Fruit fly (Drosophila melanogaster) whole organism, embryonic: ENCODE data around the gene CG17349.
A peak's percentile ranks its signal among the peaks of the same experiment; 100 is the strongest.

ENCODE experiments used
- Antp ChIP-seq: fragments of 200-800 bp; sonication (Bioruptor generic); optimal IDR thresholded peaks from 3 replicates; lab custom pipeline; 2016; ENCODE audit warnings: missing biosample characterization, missing genetic modification characterization
- Bdp1 ChIP-seq: fragments of 200-800 bp; sonication (Bioruptor generic); optimal IDR thresholded peaks from 3 replicates; lab custom pipeline; 2016; ENCODE audit warnings: missing biosample characterization, missing genetic modification characterization
- CG10565 ChIP-seq: fragments of 200-800 bp; sonication (Bioruptor generic); optimal IDR thresholded peaks from 3 replicates; lab custom pipeline; 2016; ENCODE audit warnings: missing biosample characterization, mild to moderate bottlenecking, missing genetic modification characterization
- CG11456 ChIP-seq: fragments of 200-800 bp; sonication (Bioruptor generic); IDR thresholded peaks from 3 replicates; pipeline ENCODE4 v1.3.6; 2022; ENCODE audit warnings: missing biosample characterization, missing genetic modification characterization
- CG11504 ChIP-seq: fragments of 200-800 bp; sonication (Bioruptor generic); optimal IDR thresholded peaks from 3 replicates; lab custom pipeline; 2019; ENCODE audit warnings: missing biosample characterization, mild to moderate bottlenecking, missing genetic modification characterization, moderate library complexity
- CG12659 ChIP-seq: fragments of 200-800 bp; sonication (Bioruptor generic); optimal IDR thresholded peaks from 3 replicates; lab custom pipeline; 2017; ENCODE audit warnings: mild to moderate bottlenecking, missing biosample characterization, missing genetic modification reagents, missing genetic modification characterization
- CG13287 ChIP-seq: fragments of 200-800 bp; sonication (Bioruptor generic); IDR thresholded peaks from 2 replicates; pipeline ENCODE4 v1.3.6; 2022; ENCODE audit warnings: missing biosample characterization, missing genetic modification characterization; ENCODE audit not compliant: partially characterized antibody
- CG13424 ChIP-seq: fragments of 200-800 bp; sonication (Bioruptor generic); optimal IDR thresholded peaks from 2 replicates; lab custom pipeline; 2019; ENCODE audit warnings: missing biosample characterization, mild to moderate bottlenecking, missing genetic modification characterization, moderate library complexity
- CG15514 ChIP-seq: fragments of 200-800 bp; sonication (Bioruptor generic); optimal IDR thresholded peaks from 3 replicates; lab custom pipeline; 2017; ENCODE audit warnings: missing biosample characterization, missing genetic modification characterization, mild to moderate bottlenecking, moderate library complexity, missing genetic modification reagents
- CG1603 ChIP-seq: fragments of 200-800 bp; sonication (Bioruptor generic); optimal IDR thresholded peaks from 2 replicates; lab custom pipeline; 2019; ENCODE audit warnings: missing biosample characterization, mild to moderate bottlenecking, missing genetic modification characterization, moderate library complexity
- CG17568 ChIP-seq: fragments of 200-800 bp; sonication (Bioruptor generic); optimal IDR thresholded peaks from 2 replicates; lab custom pipeline; 2018; ENCODE audit warnings: missing biosample characterization, mild to moderate bottlenecking, missing genetic modification characterization, moderate library complexity
- CG17612 ChIP-seq: fragments of 200-800 bp; sonication (Bioruptor generic); IDR thresholded peaks from 2 replicates; pipeline ENCODE4 v1.3.6; 2022; ENCODE audit warnings: missing biosample characterization, missing genetic modification characterization
- CG17829 ChIP-seq: fragments of 200-800 bp; optimal IDR thresholded peaks from 2 replicates; lab custom pipeline; 2019; ENCODE audit warnings: missing biosample characterization, mild to moderate bottlenecking, missing genetic modification characterization, moderate library complexity
- CG1832 ChIP-seq: fragments of 200-800 bp; sonication (Bioruptor generic); optimal IDR thresholded peaks from 2 replicates; lab custom pipeline; 2017; ENCODE audit warnings: missing biosample characterization, mild to moderate bottlenecking, missing genetic modification characterization, inconsistent platforms
- CG2678 ChIP-seq: fragments of 200-800 bp; sonication (Bioruptor generic); optimal IDR thresholded peaks from 3 replicates; lab custom pipeline; 2019; ENCODE audit warnings: missing biosample characterization, mild to moderate bottlenecking, missing genetic modification characterization, moderate library complexity
- CG2875 ChIP-seq: fragments of 200-800 bp; sonication (Bioruptor generic); optimal IDR thresholded peaks from 2 replicates; lab custom pipeline; 2017; ENCODE audit warnings: missing biosample characterization, mild to moderate bottlenecking, missing genetic modification characterization, missing genetic modification reagents
- CG31365 ChIP-seq: fragments of 200-800 bp; sonication (Bioruptor generic); optimal IDR thresholded peaks from 2 replicates; lab custom pipeline; 2018; ENCODE audit warnings: missing biosample characterization, mild to moderate bottlenecking, missing genetic modification characterization
- CG31441 ChIP-seq: fragments of 200-800 bp; sonication (Bioruptor generic); IDR thresholded peaks from 2 replicates; pipeline ENCODE4 v1.3.6; 2022; ENCODE audit warnings: missing biosample characterization, missing genetic modification characterization
- CG32772 ChIP-seq: fragments of 200-800 bp; sonication (Bioruptor generic); IDR thresholded peaks from 2 replicates; pipeline ENCODE4 v1.3.6; 2022; ENCODE audit warnings: missing biosample characterization, missing genetic modification characterization
- CG34422 ChIP-seq: fragments of 200-800 bp; sonication (Bioruptor generic); IDR thresholded peaks from 3 replicates; pipeline ENCODE4 v1.3.6; 2022; ENCODE audit warnings: missing biosample characterization, missing genetic modification characterization
- CG4404 ChIP-seq: fragments of 200-800 bp; sonication (Bioruptor generic); IDR thresholded peaks from 2 replicates; pipeline ENCODE4 v1.3.6; 2022; ENCODE audit warnings: missing biosample characterization, missing genetic modification characterization
- CG4707 ChIP-seq: fragments of 200-800 bp; sonication (Bioruptor generic); optimal IDR thresholded peaks from 2 replicates; lab custom pipeline; 2018; ENCODE audit warnings: missing biosample characterization, mild to moderate bottlenecking, missing genetic modification characterization, moderate library complexity
- CG8765 ChIP-seq: fragments of 200-800 bp; sonication (Bioruptor generic); IDR thresholded peaks from 2 replicates; pipeline ENCODE4 v1.3.6; 2022; ENCODE audit warnings: missing biosample characterization, missing genetic modification characterization
- CoRest ChIP-seq: fragments of 200-800 bp; sonication (Bioruptor generic); optimal IDR thresholded peaks from 3 replicates; lab custom pipeline; 2018; ENCODE audit warnings: missing biosample characterization, mild to moderate bottlenecking, missing genetic modification characterization, moderate library complexity
- Dref ChIP-seq: fragments of 200-800 bp; sonication (Bioruptor generic); IDR thresholded peaks from 2 replicates; pipeline ENCODE4 v1.3.6; 2022; ENCODE audit warnings: missing biosample characterization, missing genetic modification characterization
- Elba2 ChIP-seq: fragments of 200-800 bp; sonication (Bioruptor generic); optimal IDR thresholded peaks from 3 replicates; lab custom pipeline; 2016; ENCODE audit warnings: missing biosample characterization, missing genetic modification characterization
- Fer3 ChIP-seq: fragments of 200-800 bp; sonication (Bioruptor generic); optimal IDR thresholded peaks from 2 replicates; lab custom pipeline; 2018; ENCODE audit warnings: missing biosample characterization, mild to moderate bottlenecking, missing genetic modification characterization, moderate library complexity
- HLH54F ChIP-seq: fragments of 200-800 bp; sonication (Bioruptor generic); optimal IDR thresholded peaks from 3 replicates; lab custom pipeline; 2016; ENCODE audit warnings: missing biosample characterization, missing genetic modification characterization
- Hmr ChIP-seq: fragments of 200-800 bp; sonication (Bioruptor generic); optimal IDR thresholded peaks from 3 replicates; lab custom pipeline; 2017; ENCODE audit warnings: mild to moderate bottlenecking, missing biosample characterization, missing genetic modification reagents, missing genetic modification characterization
- Hr3 ChIP-seq: fragments of 200-800 bp; sonication (Bioruptor generic); optimal IDR thresholded peaks from 3 replicates; lab custom pipeline; 2016; ENCODE audit warnings: missing biosample characterization, missing genetic modification characterization
- Hr78 ChIP-seq, 2 experiments: fragments of 200-800 bp in 1 of 2; fragments of >200 bp in 1 of 2; sonication (Bioruptor generic) in 1 of 2; optimal IDR thresholded peaks; 2 replicates each; lab custom pipeline; 2017 to 2019; ENCODE audit warnings: missing biosample characterization in 2 of 2, missing genetic modification characterization in 2 of 2, mild to moderate bottlenecking in 1 of 2, moderate library complexity in 1 of 2
- Jarid2 ChIP-seq: fragments of 200-800 bp; sonication (Bioruptor generic); optimal IDR thresholded peaks from 3 replicates; lab custom pipeline; 2017; ENCODE audit warnings: mild to moderate bottlenecking, missing biosample characterization, missing genetic modification reagents, missing genetic modification characterization
- Sry-β ChIP-seq: fragments of 200-800 bp; sonication (Bioruptor generic); optimal IDR thresholded peaks from 2 replicates; lab custom pipeline; 2018; ENCODE audit warnings: missing biosample characterization, mild to moderate bottlenecking, missing genetic modification characterization, moderate library complexity
- ac ChIP-seq: fragments of 200-800 bp; sonication (Bioruptor generic); optimal IDR thresholded peaks from 3 replicates; lab custom pipeline; 2017; ENCODE audit warnings: missing biosample characterization, mild to moderate bottlenecking, missing genetic modification characterization
- ap ChIP-seq: fragments of 200-800 bp; sonication (Bioruptor generic); IDR thresholded peaks from 2 replicates; pipeline ENCODE4 v1.3.6; 2022; ENCODE audit warnings: missing biosample characterization, missing genetic modification characterization
- bowl ChIP-seq: fragments of 200-800 bp; sonication (Bioruptor generic); IDR thresholded peaks from 2 replicates; pipeline ENCODE4 v1.3.6; 2022; ENCODE audit warnings: missing biosample characterization, missing genetic modification characterization
- ci ChIP-seq: fragments of 200-800 bp; sonication (Bioruptor generic); IDR thresholded peaks from 3 replicates; pipeline ENCODE4 v1.3.6; 2022; ENCODE audit warnings: missing biosample characterization, missing genetic modification characterization
- disco-r ChIP-seq: fragments of 200-800 bp; sonication (Bioruptor generic); optimal IDR thresholded peaks from 2 replicates; lab custom pipeline; 2016; ENCODE audit warnings: missing biosample characterization, missing genetic modification characterization
- ewg ChIP-seq: fragments of 200-800 bp; sonication (Bioruptor generic); optimal IDR thresholded peaks from 3 replicates; lab custom pipeline; 2017; ENCODE audit warnings: mild to moderate bottlenecking, missing biosample characterization, missing genetic modification reagents, missing genetic modification characterization
- ind ChIP-seq: fragments of 200-800 bp; sonication (Bioruptor generic); optimal IDR thresholded peaks from 3 replicates; lab custom pipeline; 2016; ENCODE audit warnings: missing biosample characterization, missing genetic modification characterization
- lilli ChIP-seq: fragments of 200-800 bp; sonication (Bioruptor generic); optimal IDR thresholded peaks from 3 replicates; lab custom pipeline; 2016; ENCODE audit warnings: missing biosample characterization, missing genetic modification characterization
- odd ChIP-seq: fragments of 200-800 bp; sonication (Bioruptor generic); optimal IDR thresholded peaks from 2 replicates; lab custom pipeline; 2017; ENCODE audit warnings: missing biosample characterization, mild to moderate bottlenecking, missing genetic modification characterization
- org-1 ChIP-seq: fragments of 200-800 bp; sonication (Bioruptor generic); optimal IDR thresholded peaks from 2 replicates; lab custom pipeline; 2017; ENCODE audit warnings: missing biosample characterization, missing genetic modification characterization
- stc ChIP-seq: fragments of 200-800 bp; sonication (Bioruptor generic); IDR thresholded peaks from 2 replicates; pipeline ENCODE4 v1.3.6; 2022; ENCODE audit warnings: missing biosample characterization, missing genetic modification characterization
- tin ChIP-seq: fragments of 200-800 bp; sonication (Bioruptor generic); optimal IDR thresholded peaks from 3 replicates; lab custom pipeline; 2016; ENCODE audit warnings: missing biosample characterization, missing genetic modification characterization
- ttk ChIP-seq: fragments of 200-800 bp; sonication (Bioruptor generic); IDR thresholded peaks from 2 replicates; pipeline ENCODE4 v2.1.2; 2022; ENCODE audit warnings: missing biosample characterization, missing genetic modification characterization
- twi ChIP-seq: fragments of 200-800 bp; optimal IDR thresholded peaks from 2 replicates; lab custom pipeline; 2019; ENCODE audit warnings: missing biosample characterization, mild to moderate bottlenecking, missing genetic modification characterization, moderate library complexity
- unpg ChIP-seq: fragments of 200-800 bp; sonication (Bioruptor generic); optimal IDR thresholded peaks from 3 replicates; lab custom pipeline; 2018; ENCODE audit warnings: missing biosample characterization, mild to moderate bottlenecking, missing genetic modification characterization, moderate library complexity
- zf30C ChIP-seq: fragments of 200-800 bp; sonication (Bioruptor generic); optimal IDR thresholded peaks from 3 replicates; lab custom pipeline; 2018; ENCODE audit warnings: missing biosample characterization, mild to moderate bottlenecking, missing genetic modification characterization

Gene CG17349

dm6 chr2L:19362734-19363363, 7.4 kb upstream of the CG17349 start, which contains the start of gene dnt (continued):
- TF ChIP-seq ttk (GFP tag; lab: Robert Waterston, UW) (no peak), Fer3 (tag; lab: Kevin White, UChicago) (no peak), CG17568 (GFP tag; lab: Kevin White, UChicago) (no peak), Dref (GFP tag; lab: Robert Waterston, UW) (no peak), ewg (GFP tag; lab: Kevin White, UChicago) (peak; percentile 40), HLH54F (GFP tag; lab: Kevin White, UChicago) (no peak), org-1 (GFP tag; lab: Kevin White, UChicago) (no peak), ac (no peak), CG13287 (peak; percentile 25; the same call in 1 of the 2 replicates), Jarid2 (GFP tag; lab: Kevin White, UChicago) (peak; percentile 72), disco-r (no peak), CG1832 (peak; percentile 51), Elba2 (GFP tag; lab: Kevin White, UChicago) (no peak), CG34422 (GFP tag; lab: Robert Waterston, UW) (no peak), ci (0 out of 3 replicates have a peak, but pooled peaks have one; percentile 39), CG31365 (tag; lab: Kevin White, UChicago) (no peak), CG8765 (GFP tag; lab: Robert Waterston, UW) (no peak), CG4404 (GFP tag; lab: Robert Waterston, UW) (no peak)
- TF ChIP-seq, all 482 proteins: peak for 20

dm6 chr2L:19363530-19363929, 6.7 kb upstream of the CG17349 start:
- TF ChIP-seq Hmr (GFP tag; lab: Kevin White, UChicago) (peak; percentile 6), Sry-β (GFP tag; lab: Kevin White, UChicago) (peak; percentile 95), Hr3 (GFP tag; lab: Kevin White, UChicago) (peak; percentile 16), CG17612 (GFP tag; lab: Robert Waterston, UW) (no peak), CG4707 (GFP tag; lab: Kevin White, UChicago) (peak; percentile 20), twi (tag; lab: Kevin White, UChicago) (peak; percentile 64), CG1603 (tag; lab: Kevin White, UChicago) (peak; percentile 28), Jarid2 (GFP tag; lab: Kevin White, UChicago) (peak; percentile 18), CG10565 (GFP tag; lab: Kevin White, UChicago) (no peak), CG32772 (GFP tag; lab: Robert Waterston, UW) (no peak), ind (peak; percentile 20), bowl (no peak), odd (GFP tag; lab: Kevin White, UChicago) (no peak), Antp (no peak), lilli (GFP tag; lab: Kevin White, UChicago) (peak; percentile 25), CG13424 (peak; percentile 35), CG31441 (GFP tag; lab: Robert Waterston, UW) (0 out of 2 replicates have a peak, but pooled peaks have one; percentile 14), CG15514 (GFP tag; lab: Kevin White, UChicago) (peak; percentile 54), Bdp1 (no peak), zf30C (GFP tag; lab: Kevin White, UChicago) (no peak), CG11504 (tag; lab: Kevin White, UChicago) (peak; percentile 87), CoRest (tag; lab: Kevin White, UChicago) (peak; percentile 29), CG2875 (GFP tag; lab: Kevin White, UChicago) (peak; percentile 12), CG11456 (peak; percentile 53; the same call in 1 of the 3 replicates), unpg (GFP tag; lab: Kevin White, UChicago) (peak; percentile 17), stc (no peak), ap (no peak), CG17829 (tag; lab: Kevin White, UChicago) (peak; percentile 30), tin (GFP tag; lab: Kevin White, UChicago) (peak; percentile 6), Hr78 (GFP tag; optimal IDR thresholded peaks at IDR 0.05; lab: Kevin White, UChicago) (no peak), CG2678 (tag; lab: Kevin White, UChicago) (peak; percentile 11), CG12659 (GFP tag; lab: Kevin White, UChicago) (peak; percentile 19)
